Worm (Caenorhabditis elegans): ENCODE measurements around the gene sqv-8.

ce11 chrII:9604063-9604462, 42.7 kb upstream of the sqv-8 start:
- no peak for TF ChIP-seq unc-62 (GFP tag; optimal IDR thresholded peaks at IDR 0.05)
- no peak for TF ChIP-seq sea-2 (GFP tag; IDR thresholded peaks at IDR 0.05)
- no peak for TF ChIP-seq let-607 (tag; optimal IDR thresholded peaks at IDR 0.05)
- no peak for TF ChIP-seq K11D2.4 (GFP tag; IDR thresholded peaks at IDR 0.05)
- TF ChIP-seq nhr-27 (tag; optimal IDR thresholded peaks at IDR 0.05): no peak
- TF ChIP-seq athp-1 (tag; optimal IDR thresholded peaks at IDR 0.05): no peak
- TF ChIP-seq die-1 (tag; optimal IDR thresholded peaks at IDR 0.05): no peak

Measured in whole organism, young adult.